Fruit fly (Drosophila melanogaster): ENCODE data around the gene Iml1.
A peak's percentile ranks its signal among the peaks of the same experiment; 100 is the strongest.

The Iml1 gene

DNA sequence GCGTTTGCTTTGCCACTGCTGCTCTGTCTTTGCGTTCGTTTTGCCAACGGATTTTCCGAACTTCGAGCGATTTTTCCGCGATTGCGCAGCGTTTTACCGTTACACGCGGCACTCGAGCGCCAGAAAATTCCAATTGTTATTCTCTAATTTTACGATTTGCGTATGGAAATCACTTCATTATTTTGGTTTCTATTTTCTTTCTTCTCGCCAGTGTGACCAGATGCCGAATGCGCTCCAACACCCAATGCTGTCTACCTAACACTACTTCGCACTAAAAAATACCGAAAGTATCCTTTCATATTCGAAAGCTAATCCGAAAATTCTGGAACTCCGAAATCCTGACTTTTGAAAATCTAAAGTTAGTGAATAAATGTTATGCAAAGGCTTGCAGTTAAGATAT lies 37.4 kb downstream of the Iml1 start, which contains the start of gene CG12084 (continued):
- TF ChIP-seq trem (tag; optimal IDR thresholded peaks at IDR 0.05) (peak; percentile 59), kay (GFP tag; optimal IDR thresholded peaks at IDR 0.05) (no peak), Hey (tag; optimal IDR thresholded peaks at IDR 0.05) (no peak), CG2129 (GFP tag; IDR thresholded peaks at IDR 0.05; ENCODE audit: partially characterized antibody) (no peak), CG16815 (GFP tag; optimal IDR thresholded peaks at IDR 0.05) (no peak), CG15269 (tag; optimal IDR thresholded peaks at IDR 0.05) (no peak), pros (GFP tag; optimal IDR thresholded peaks at IDR 0.05) (no peak), sens-2 (GFP tag; IDR thresholded peaks at IDR 0.05) (no peak), CG13296 (GFP tag; optimal IDR thresholded peaks at IDR 0.05) (no peak), CG7556 (GFP tag; optimal IDR thresholded peaks at IDR 0.05) (no peak), CG16779 (GFP tag; IDR thresholded peaks at IDR 0.05) (no peak), E2f2 (GFP tag; IDR thresholded peaks at IDR 0.05) (peak; percentile 36), CG2202 (tag; optimal IDR thresholded peaks at IDR 0.05) (no peak), hkb (optimal IDR thresholded peaks at IDR 0.05) (no peak), hkb (GFP tag; IDR thresholded peaks at IDR 0.05) (0 out of 2 replicates have a peak, but pooled peaks have one; percentile 12)

DNA sequence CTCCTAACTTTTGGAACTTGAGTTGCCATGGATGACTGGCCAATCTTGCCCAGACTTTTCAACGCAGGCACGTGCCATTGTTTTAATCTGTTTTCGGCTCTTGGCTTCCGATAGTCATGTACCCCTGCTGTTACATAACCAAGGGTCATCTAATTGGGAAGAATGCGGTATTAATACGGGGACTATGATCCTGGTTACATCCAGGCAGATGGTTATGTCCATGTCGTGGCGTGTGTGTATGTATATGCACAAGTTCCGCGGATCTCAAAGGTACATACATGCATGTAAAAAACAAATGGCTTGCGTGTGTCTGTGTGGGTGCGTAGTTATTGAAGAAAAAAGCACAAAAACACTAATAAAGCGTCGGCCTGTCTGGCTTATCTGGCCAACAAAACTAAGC lies 38.0 kb downstream of the Iml1 start:
- TF ChIP-seq Pdp1 (GFP tag; optimal IDR thresholded peaks at IDR 0.05) (peak in 1 of 2 experiments; percentile 94), cg (GFP tag; optimal IDR thresholded peaks at IDR 0.05) (peak; percentile 75), chinmo (GFP tag; IDR thresholded peaks at IDR 0.05; ENCODE audit: partially characterized antibody) (0 out of 4 replicates have a peak, but pooled peaks have one; percentile 50), C15 (GFP tag; IDR thresholded peaks at IDR 0.05) (no peak), Doc3 (GFP tag; IDR thresholded peaks at IDR 0.05; ENCODE audit: partially characterized antibody) (0 out of 3 replicates have a peak, but pooled peaks have one; percentile 13), Bgb (GFP tag; IDR thresholded peaks at IDR 0.05; ENCODE audit: partially characterized antibody) (0 out of 2 replicates have a peak, but pooled peaks have one; percentile 11), H2.0 (GFP tag; IDR thresholded peaks at IDR 0.05) (no peak), CG18619 (GFP tag; optimal IDR thresholded peaks at IDR 0.05) (no peak), exex (tag; optimal IDR thresholded peaks at IDR 0.05) (peak; percentile 22), cwo (GFP tag; optimal IDR thresholded peaks at IDR 0.05) (peak; percentile 42), CG13775 (GFP tag; optimal IDR thresholded peaks at IDR 0.05) (peak; percentile 11), Med (GFP tag) (peak; percentile 80)

DNA sequence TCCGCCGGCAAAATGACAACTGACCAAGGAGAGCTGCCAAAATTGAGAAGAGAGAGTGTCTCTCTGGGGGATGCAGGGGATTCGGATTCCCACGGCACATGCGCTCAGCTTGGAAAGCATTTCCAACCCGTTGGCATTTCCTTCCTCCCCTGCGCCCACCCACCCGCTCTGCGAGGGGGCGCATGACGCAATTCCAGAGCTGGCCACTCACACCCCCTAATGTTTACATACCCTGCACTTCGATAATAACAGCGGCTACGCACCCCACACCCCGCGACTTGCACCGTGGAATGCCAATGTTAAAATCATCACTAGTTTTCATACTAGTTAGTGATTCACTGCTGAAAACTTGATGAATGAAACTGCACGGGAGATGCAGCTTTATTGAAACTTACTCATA lies 44.3 kb downstream of the Iml1 start, which contains the start of gene stet:
TSS of gene stet (minus strand) at position 25 of the 400 bp plus-strand sequence.
- TF ChIP-seq ewg (GFP tag; optimal IDR thresholded peaks at IDR 0.05) (peak; percentile 97), E2f2 (GFP tag; IDR thresholded peaks at IDR 0.05) (0 out of 2 replicates have a peak, but pooled peaks have one; percentile 6), CG14860 (GFP tag; IDR thresholded peaks at IDR 0.05; ENCODE audit: partially characterized antibody) (peak; percentile 41; the same call in 2 of the 3 replicates), CG11723 (GFP tag; optimal IDR thresholded peaks at IDR 0.05) (no peak), cwo (GFP tag; optimal IDR thresholded peaks at IDR 0.05) (peak; percentile 1), amos (GFP tag; IDR thresholded peaks at IDR 0.05; ENCODE audit: partially characterized antibody) (peak; percentile 20; the same call in 1 of the 2 replicates), CG15073 (GFP tag; optimal IDR thresholded peaks at IDR 0.05) (no peak), CG2712 (tag; optimal IDR thresholded peaks at IDR 0.05) (no peak), CG17568 (GFP tag; optimal IDR thresholded peaks at IDR 0.05) (no peak), bbx (GFP tag; IDR thresholded peaks at IDR 0.05; ENCODE audit: partially characterized antibody) (0 out of 2 replicates have a peak, but pooled peaks have one; percentile 45), Ets97D (GFP tag; optimal IDR thresholded peaks at IDR 0.05) (peak; percentile 11), Hey (tag; optimal IDR thresholded peaks at IDR 0.05) (peak; percentile 20), CG9727 (GFP tag; optimal IDR thresholded peaks at IDR 0.05) (no peak), zen2 (GFP tag; IDR thresholded peaks at IDR 0.05; ENCODE audit: partially characterized antibody) (0 out of 3 replicates have a peak, but pooled peaks have one; percentile 20), CG15514 (GFP tag; optimal IDR thresholded peaks at IDR 0.05) (peak; percentile 33), NC2β (GFP tag; optimal IDR thresholded peaks at IDR 0.05) (no peak), vvl (GFP tag; IDR thresholded peaks at IDR 0.05) (0 out of 2 replicates have a peak, but pooled peaks have one; percentile 42), CG10543 (GFP tag; optimal IDR thresholded peaks at IDR 0.05) (peak; percentile 44), unc-4 (GFP tag; IDR thresholded peaks at IDR 0.05; ENCODE audit: partially characterized antibody) (0 out of 2 replicates have a peak, but pooled peaks have one; percentile 18), sd (tag; optimal IDR thresholded peaks at IDR 0.05) (peak; percentile 68), Bgb (GFP tag; IDR thresholded peaks at IDR 0.05; ENCODE audit: partially characterized antibody) (0 out of 2 replicates have a peak, but pooled peaks have one; percentile 7), Pdp1 (GFP tag; optimal IDR thresholded peaks at IDR 0.05) (peak in 1 of 2 experiments; percentile 67), Side (GFP tag; optimal IDR thresholded peaks at IDR 0.05) (no peak)

All from whole organism, embryonic.